Worm (Caenorhabditis elegans): Measurements from ENCODE around the gene hsp-4.
A peak's percentile ranks its signal among the peaks of the same experiment; 100 is the strongest.

hsp-4 gene

DNA sequence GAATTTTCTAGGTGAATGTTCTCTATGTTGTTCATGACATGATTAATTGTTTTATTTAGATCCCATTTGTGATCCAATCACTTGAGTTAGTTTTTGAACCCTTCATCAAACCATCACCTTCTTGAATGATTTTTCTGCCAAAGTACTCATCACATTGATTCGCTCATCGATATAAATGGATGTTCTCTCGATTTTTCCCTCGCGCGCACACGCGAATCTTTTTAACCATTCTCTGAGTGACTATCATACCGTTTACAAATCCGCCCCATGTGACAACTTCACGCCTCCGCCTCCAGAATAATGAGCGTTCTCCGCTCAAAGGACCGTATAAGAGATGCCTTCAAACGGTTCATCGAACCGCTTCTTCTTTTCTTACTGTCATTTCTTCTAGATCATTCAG is 9.6 kb downstream of the hsp-4 start:
- TF ChIP-seq ces-1 (GFP tag; optimal IDR thresholded peaks at IDR 0.05) (no peak), ztf-11 (tag; optimal IDR thresholded peaks at IDR 0.05) (no peak), ham-2 (GFP tag; optimal IDR thresholded peaks at IDR 0.05) (no peak)

DNA sequence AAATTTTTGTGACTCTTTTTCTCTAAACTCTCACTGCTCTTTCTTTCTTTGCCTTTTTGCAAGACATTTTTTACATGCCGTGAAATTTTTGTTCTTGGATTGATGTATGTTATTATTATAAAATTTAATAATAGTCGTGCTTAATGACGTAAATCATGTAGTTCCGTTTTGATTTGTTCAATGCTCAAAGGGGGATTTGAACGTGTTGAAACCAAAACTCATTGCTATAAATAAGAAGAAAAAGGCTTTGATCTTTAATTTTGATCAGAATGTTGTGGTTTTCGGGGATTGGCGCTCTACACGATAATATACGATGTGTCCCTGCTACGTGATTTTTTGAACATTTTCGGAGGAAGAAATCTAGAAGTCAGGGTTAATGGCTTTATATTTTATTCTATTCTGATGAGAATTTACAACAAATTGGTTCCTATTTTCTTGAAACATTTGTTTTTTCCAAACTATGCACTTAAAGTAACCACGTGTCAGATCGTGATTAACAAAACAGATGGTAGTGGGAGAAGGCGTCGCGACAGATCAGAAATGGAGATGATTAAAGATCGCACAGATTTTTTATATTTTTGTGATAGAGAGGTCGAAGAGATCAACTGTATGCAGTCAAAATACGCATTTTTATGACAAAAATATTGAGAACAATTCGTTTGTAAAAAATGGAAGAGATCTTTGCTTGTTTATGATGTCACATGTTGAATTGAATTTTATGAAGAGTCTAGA is 10.7 kb downstream of the hsp-4 start:
- TF ChIP-seq blmp-1 (tag; optimal IDR thresholded peaks at IDR 0.05) (no peak), tbx-8 (GFP tag; optimal IDR thresholded peaks at IDR 0.05) (no peak), zip-8 (tag; optimal IDR thresholded peaks at IDR 0.05) (no peak), ces-1 (GFP tag; optimal IDR thresholded peaks at IDR 0.05) (no peak), sem-2 (GFP tag; optimal IDR thresholded peaks at IDR 0.05) (no peak), nhr-12 (tag; optimal IDR thresholded peaks at IDR 0.05) (no peak), nhr-76 (tag; optimal IDR thresholded peaks at IDR 0.05) (no peak), elt-1 (tag; optimal IDR thresholded peaks at IDR 0.05; ENCODE audit: borderline replicate concordance, insufficient read depth) (no peak), snpc-4 (tag; optimal IDR thresholded peaks at IDR 0.05) (no peak), nhr-237 (tag; optimal IDR thresholded peaks at IDR 0.05) (no peak), flh-1 (GFP tag; optimal IDR thresholded peaks at IDR 0.05) (no peak), unc-62 (GFP tag; optimal IDR thresholded peaks at IDR 0.05) (no peak), ztf-11 (tag; optimal IDR thresholded peaks at IDR 0.05) (no peak), hlh-1 (tag; optimal IDR thresholded peaks at IDR 0.05) (no peak), lsy-2 (tag; optimal IDR thresholded peaks at IDR 0.05) (no peak), bed-3 (GFP tag; optimal IDR thresholded peaks at IDR 0.05) (no peak)

DNA sequence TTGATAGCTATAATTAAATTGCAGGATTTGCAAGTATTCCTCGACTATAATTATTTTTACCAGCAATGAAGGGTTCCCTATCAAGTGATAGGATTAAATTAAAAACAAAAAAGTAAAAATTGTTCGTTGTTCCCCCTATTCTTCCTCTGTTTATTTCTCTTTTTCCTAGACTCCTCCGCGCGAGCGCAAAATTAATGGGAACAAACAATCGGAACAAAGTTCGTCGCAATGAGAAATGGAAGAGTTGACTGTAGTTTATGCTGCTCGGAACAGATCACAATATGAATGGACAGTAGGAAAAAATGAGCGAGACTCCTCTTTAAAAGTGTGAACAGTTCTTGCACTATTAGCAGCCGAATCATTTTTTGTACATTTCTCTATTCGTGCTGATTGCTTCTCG is 11.7 kb downstream of the hsp-4 start:
- TF ChIP-seq nhr-237 (tag; optimal IDR thresholded peaks at IDR 0.05) (no peak), lin-32 (GFP tag; optimal IDR thresholded peaks at IDR 0.05) (no peak), snpc-4 (tag; optimal IDR thresholded peaks at IDR 0.05) (no peak), nhr-12 (tag; optimal IDR thresholded peaks at IDR 0.05) (no peak), lsy-2 (tag; optimal IDR thresholded peaks at IDR 0.05) (no peak), drap-1 (GFP tag; optimal IDR thresholded peaks at IDR 0.05) (no peak), unc-39 (tag; optimal IDR thresholded peaks at IDR 0.05) (no peak), ztf-11 (tag; optimal IDR thresholded peaks at IDR 0.05) (no peak), sptf-1 (tag; optimal IDR thresholded peaks at IDR 0.05) (no peak), nhr-76 (tag; optimal IDR thresholded peaks at IDR 0.05) (no peak)

DNA sequence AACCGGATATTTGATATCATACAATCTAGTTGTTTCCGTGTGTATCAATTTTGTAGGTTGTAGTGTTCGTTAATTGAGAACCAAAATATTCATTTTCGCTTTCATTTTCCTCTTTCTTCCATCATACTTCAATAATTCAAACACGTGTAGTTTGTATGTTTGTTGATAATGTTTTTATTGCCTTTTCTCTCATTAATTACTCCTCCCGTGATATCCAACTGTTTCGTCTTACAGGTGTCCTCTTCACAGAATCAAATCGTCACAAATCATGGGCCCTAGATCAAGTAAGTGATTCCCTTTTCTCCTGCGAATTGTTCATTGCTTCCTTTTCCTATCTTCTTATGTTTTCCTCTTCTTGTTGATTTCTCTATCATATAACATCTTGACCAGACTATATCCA is 13.4 kb downstream of the hsp-4 start, which contains the start of gene nhr-21:
nhr-21 (plus strand) TSS at position 235 of the 400 bp plus-strand sequence.
- peak; percentile 47 for TF ChIP-seq unc-62 (GFP tag; optimal IDR thresholded peaks at IDR 0.05)
- TF ChIP-seq lsy-2 (tag; optimal IDR thresholded peaks at IDR 0.05) = no peak

DNA sequence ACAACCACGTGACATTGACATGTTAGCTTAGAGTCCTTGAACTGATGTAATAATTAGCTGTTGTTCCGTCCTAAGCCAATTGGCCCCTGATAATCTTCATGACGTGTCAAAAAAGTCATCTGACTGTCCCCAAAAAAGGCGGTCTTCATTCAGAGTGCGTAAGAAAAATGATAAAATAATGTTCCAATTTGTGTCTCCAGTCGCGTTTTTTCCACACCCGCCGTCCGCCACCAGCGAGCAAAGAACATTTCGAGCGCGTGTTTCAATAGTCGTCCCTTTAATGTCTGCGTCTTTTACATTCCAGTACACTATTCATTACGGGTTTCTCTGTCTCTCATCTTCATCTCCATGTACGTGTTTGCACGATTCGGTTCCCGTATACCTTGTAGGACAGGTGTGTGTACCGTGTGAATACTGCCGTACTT is 15.0 kb downstream of the hsp-4 start:
- peak; percentile 27 for TF ChIP-seq pha-4 (tag; optimal IDR thresholded peaks at IDR 0.05)
- TF ChIP-seq mep-1 (tag; optimal IDR thresholded peaks at IDR 0.05) = peak; percentile 50
- TF ChIP-seq nhr-2 (tag; optimal IDR thresholded peaks at IDR 0.05) = no peak

- TF ChIP-seq elt-1 (tag; optimal IDR thresholded peaks at IDR 0.05; ENCODE audit: borderline replicate concordance, insufficient read depth) = no peak
Observed at ce11 chrII:7331224-7331623, 21.2 kb downstream of the hsp-4 start, which contains the start of gene npax-1. Gene npax-1, minus strand, starts transcription at chrII:7331324.

ce11 chrII:7326997-7327396 is 25.4 kb downstream of the hsp-4 start:
- TF ChIP-seq unc-39 (tag; optimal IDR thresholded peaks at IDR 0.05) = no peak
- no peak for TF ChIP-seq mls-2 (tag; optimal IDR thresholded peaks at IDR 0.05)
- peak; percentile 20 for TF ChIP-seq unc-120 (tag; optimal IDR thresholded peaks at IDR 0.05; ENCODE audit: poor library complexity, severe bottlenecking)
- TF ChIP-seq hlh-1 (tag; optimal IDR thresholded peaks at IDR 0.05) = peak; percentile 12
- TF ChIP-seq elt-1 (tag; optimal IDR thresholded peaks at IDR 0.05; ENCODE audit: borderline replicate concordance, insufficient read depth) = no peak
- no peak for TF ChIP-seq lin-13 (tag; optimal IDR thresholded peaks at IDR 0.05)
- TF ChIP-seq ztf-11 (tag; optimal IDR thresholded peaks at IDR 0.05) = no peak
- TF ChIP-seq unc-62 (GFP tag; optimal IDR thresholded peaks at IDR 0.05) = peak; percentile 11
- peak; percentile 47 for TF ChIP-seq ces-1 (GFP tag; optimal IDR thresholded peaks at IDR 0.05)
